Fruit fly (Drosophila melanogaster) whole organism, prepupa: ENCODE measurements around the gene GstD8.

Source experiments
- Blimp-1 ChIP-seq: fragments of 200-800 bp; sonication (Bioruptor generic); optimal IDR thresholded peaks from 3 replicates; lab custom pipeline; 2017; ENCODE audit warnings: missing biosample characterization, missing genetic modification characterization, mild to moderate bottlenecking, moderate library complexity, missing genetic modification reagents
- CG15336 ChIP-seq: fragments of 200-800 bp; sonication (Bioruptor generic); IDR thresholded peaks from 2 replicates; pipeline ENCODE4 v1.3.6; 2022; ENCODE audit warnings: missing biosample characterization, missing genetic modification characterization
- CG1621 ChIP-seq: fragments of 200-800 bp; sonication (Bioruptor generic); optimal IDR thresholded peaks from 3 replicates; lab custom pipeline; 2018; ENCODE audit warnings: missing biosample characterization, mild to moderate bottlenecking, missing genetic modification characterization
- CG16779 ChIP-seq: fragments of 200-800 bp; sonication (Bioruptor generic); optimal IDR thresholded peaks from 3 replicates; lab custom pipeline; 2017; ENCODE audit warnings: missing biosample characterization, mild to moderate bottlenecking, missing genetic modification characterization
- CG4318 ChIP-seq: fragments of 200-800 bp; sonication (Bioruptor generic); optimal IDR thresholded peaks from 3 replicates; lab custom pipeline; 2017; ENCODE audit warnings: missing biosample characterization, mild to moderate bottlenecking, missing genetic modification characterization
- CG6808 ChIP-seq: fragments of 200-800 bp; sonication (Bioruptor generic); optimal IDR thresholded peaks from 3 replicates; lab custom pipeline; 2017; ENCODE audit warnings: missing biosample characterization, missing genetic modification characterization, mild to moderate bottlenecking, moderate library complexity, missing genetic modification reagents
- Lpt ChIP-seq: fragments of 200-800 bp; sonication (Bioruptor generic); optimal IDR thresholded peaks from 3 replicates; lab custom pipeline; 2016; ENCODE audit warnings: missing biosample characterization, missing genetic modification characterization
- Met ChIP-seq: fragments of 200-800 bp; sonication (Bioruptor generic); optimal IDR thresholded peaks from 3 replicates; lab custom pipeline; 2016; ENCODE audit warnings: missing biosample characterization, missing genetic modification characterization
- esn ChIP-seq: fragments of 200-800 bp; sonication (Bioruptor generic); optimal IDR thresholded peaks from 2 replicates; lab custom pipeline; 2016; ENCODE audit warnings: missing biosample characterization, mild to moderate bottlenecking, missing genetic modification characterization, moderate library complexity
- svp ChIP-seq: fragments of 200-800 bp; sonication (Bioruptor generic); peaks from one replicate; lab custom pipeline; 2016; ENCODE audit warnings: missing biosample characterization, missing genetic modification characterization

dm6 chr3R:12367464-12367863 lies 12.3 kb upstream of the GstD8 start, which contains the start of gene GstD9:
- TF ChIP-seq Met (GFP tag; lab: Kevin White, UChicago) (no peak), CG4318 (no peak), CG6808 (no peak), svp (no peak), CG1621 (tag; lab: Kevin White, UChicago) (no peak), esn (GFP tag; lab: Kevin White, UChicago) (no peak), CG16779 (no peak), Blimp-1 (GFP tag; lab: Kevin White, UChicago) (no peak), CG15336 (GFP tag; lab: Robert Waterston, UW) (no peak), Lpt (no peak)
